Fruit fly (Drosophila melanogaster) whole organism, adult: ENCODE measurements around the gene CG11584.

Source experiments
- CG11617 ChIP-seq: fragments of 200-800 bp; sonication (Bioruptor generic); optimal IDR thresholded peaks from 2 replicates; lab custom pipeline; 2017; ENCODE audit warnings: mild to moderate bottlenecking, missing biosample characterization, missing genetic modification reagents, missing genetic modification characterization
- CG12768 ChIP-seq: fragments of 200-800 bp; sonication (Bioruptor generic); optimal IDR thresholded peaks from 2 replicates; lab custom pipeline; 2017; ENCODE audit warnings: missing biosample characterization, missing genetic modification characterization, mild to moderate bottlenecking, moderate library complexity, missing genetic modification reagents
- CG14711 ChIP-seq: fragments of 200-800 bp; sonication (Bioruptor generic); optimal IDR thresholded peaks from 2 replicates; lab custom pipeline; 2018; ENCODE audit warnings: missing biosample characterization, mild to moderate bottlenecking, missing genetic modification characterization, moderate library complexity
- CG1620 ChIP-seq: fragments of 200-800 bp; sonication (Bioruptor generic); optimal IDR thresholded peaks from 2 replicates; lab custom pipeline; 2016; ENCODE audit warnings: missing biosample characterization, missing genetic modification characterization
- CG33017 ChIP-seq: fragments of 200-800 bp; sonication (Bioruptor generic); optimal IDR thresholded peaks from 2 replicates; lab custom pipeline; 2018; ENCODE audit warnings: missing biosample characterization, mild to moderate bottlenecking, missing genetic modification characterization, moderate library complexity
- CG5204 ChIP-seq: fragments of 200-800 bp; sonication (Bioruptor generic); optimal IDR thresholded peaks from 2 replicates; lab custom pipeline; 2016; ENCODE audit warnings: missing biosample characterization, missing genetic modification characterization
- CG7045 ChIP-seq: fragments of 200-800 bp; sonication (Bioruptor generic); optimal IDR thresholded peaks from 2 replicates; lab custom pipeline; 2017; ENCODE audit warnings: missing biosample characterization, mild to moderate bottlenecking, missing genetic modification characterization
- CG7101 ChIP-seq: fragments of 200-800 bp; sonication (Bioruptor generic); optimal IDR thresholded peaks from 2 replicates; lab custom pipeline; 2018; ENCODE audit warnings: missing biosample characterization, mild to moderate bottlenecking, missing genetic modification characterization, moderate library complexity
- Clk ChIP-seq: fragments of 200-800 bp; sonication (Bioruptor generic); optimal IDR thresholded peaks from 2 replicates; lab custom pipeline; 2017; ENCODE audit warnings: missing biosample characterization, missing genetic modification characterization
- Crg-1 ChIP-seq: fragments of 200-800 bp; sonication (Bioruptor generic); optimal IDR thresholded peaks from 2 replicates; lab custom pipeline; 2016; ENCODE audit warnings: missing biosample characterization, missing genetic modification characterization
- Hr96 ChIP-seq: fragments of 200-800 bp; sonication (Bioruptor generic); optimal IDR thresholded peaks from 2 replicates; lab custom pipeline; 2016; ENCODE audit warnings: missing biosample characterization, missing genetic modification characterization
- Mnt ChIP-seq: fragments of 200-800 bp; sonication (Bioruptor generic); optimal IDR thresholded peaks from 2 replicates; lab custom pipeline; 2016; ENCODE audit warnings: missing biosample characterization, mild to moderate bottlenecking, missing genetic modification characterization
- bab1 ChIP-seq: fragments of 200-800 bp; sonication (Bioruptor generic); optimal IDR thresholded peaks from 3 replicates; lab custom pipeline; 2019; ENCODE audit warnings: missing biosample characterization, mild to moderate bottlenecking, missing genetic modification characterization, moderate library complexity
- cic ChIP-seq: fragments of 200-800 bp; sonication (Bioruptor generic); optimal IDR thresholded peaks from 2 replicates; lab custom pipeline; 2017; ENCODE audit warnings: missing biosample characterization, mild to moderate bottlenecking, missing genetic modification characterization, moderate library complexity
- cnc ChIP-seq, 2 experiments: fragments of >200 bp; optimal IDR thresholded peaks; 2 replicates each; lab custom pipeline; 2017
- kay ChIP-seq: fragments of 200-800 bp; sonication (Bioruptor generic); peaks from one replicate; lab custom pipeline; 2016; ENCODE audit warnings: missing biosample characterization, missing genetic modification characterization, borderline replicate concordance
- ovo ChIP-seq: fragments of 200-800 bp; sonication (Bioruptor generic); optimal IDR thresholded peaks from 2 replicates; lab custom pipeline; 2016; ENCODE audit warnings: missing biosample characterization, missing genetic modification characterization
- pad ChIP-seq: fragments of 200-800 bp; sonication (Bioruptor generic); optimal IDR thresholded peaks from 3 replicates; lab custom pipeline; 2017; ENCODE audit warnings: missing biosample characterization, missing genetic modification characterization, mild to moderate bottlenecking, moderate library complexity, missing genetic modification reagents
- tj ChIP-seq: fragments of 200-800 bp; sonication (Bioruptor generic); optimal IDR thresholded peaks from 3 replicates; lab custom pipeline; 2017; ENCODE audit warnings: missing biosample characterization, mild to moderate bottlenecking, missing genetic modification characterization, moderate library complexity
- toe ChIP-seq: fragments of 200-800 bp; sonication (Bioruptor generic); optimal IDR thresholded peaks from 2 replicates; lab custom pipeline; 2016; ENCODE audit warnings: missing biosample characterization, missing genetic modification characterization

CG11584 gene

DNA sequence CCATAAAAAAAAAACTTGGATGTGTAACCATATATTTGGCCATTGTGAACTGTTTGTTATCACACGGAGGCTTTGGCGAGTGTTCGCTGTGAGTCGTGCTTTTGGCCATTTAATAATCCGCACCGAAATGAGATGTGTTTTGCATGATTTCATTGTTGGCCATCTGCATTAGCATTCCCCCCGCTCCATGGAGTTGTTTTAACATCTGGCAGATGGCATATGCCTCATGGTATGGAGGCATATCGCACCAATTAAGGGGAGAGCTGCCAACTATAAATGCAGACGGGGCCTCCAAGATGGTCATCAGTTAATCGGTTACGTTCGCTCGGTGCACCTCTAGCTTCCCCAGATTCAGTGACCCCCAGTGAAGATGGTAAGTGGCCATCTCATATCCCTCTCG is at the start of gene CG11584:
TSS of gene CG11584 (plus strand) at position 301 of the 400 bp plus-strand sequence.
- no peak for TF ChIP-seq ovo (GFP tag; lab: Kevin White, UChicago)
- no peak for TF ChIP-seq tj (GFP tag; lab: Kevin White, UChicago)
- no peak for TF ChIP-seq Hr96
- TF ChIP-seq CG7101 (tag; lab: Kevin White, UChicago): no peak

DNA sequence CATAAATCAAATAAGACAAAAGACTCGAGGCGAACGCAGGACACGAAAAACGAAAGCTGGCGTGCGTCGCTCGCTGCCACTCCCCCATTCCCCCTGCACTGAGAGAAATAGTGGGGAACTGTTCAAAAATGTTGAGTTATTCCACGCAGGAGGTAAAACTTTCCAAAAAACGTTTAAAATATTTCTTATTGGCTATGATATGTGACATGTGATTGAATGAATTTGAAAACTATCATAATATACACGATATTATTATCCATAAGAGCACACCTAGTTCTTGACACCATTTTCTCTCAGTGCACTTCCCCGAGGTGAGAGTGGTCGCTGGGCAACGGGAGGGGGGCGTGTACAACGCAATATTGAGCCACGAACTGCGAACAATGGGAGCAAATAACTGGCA is 46.9 kb upstream of the CG11584 start:
- TF ChIP-seq Mnt (GFP tag; lab: Kevin White, UChicago) (no peak), Crg-1 (no peak)

DNA sequence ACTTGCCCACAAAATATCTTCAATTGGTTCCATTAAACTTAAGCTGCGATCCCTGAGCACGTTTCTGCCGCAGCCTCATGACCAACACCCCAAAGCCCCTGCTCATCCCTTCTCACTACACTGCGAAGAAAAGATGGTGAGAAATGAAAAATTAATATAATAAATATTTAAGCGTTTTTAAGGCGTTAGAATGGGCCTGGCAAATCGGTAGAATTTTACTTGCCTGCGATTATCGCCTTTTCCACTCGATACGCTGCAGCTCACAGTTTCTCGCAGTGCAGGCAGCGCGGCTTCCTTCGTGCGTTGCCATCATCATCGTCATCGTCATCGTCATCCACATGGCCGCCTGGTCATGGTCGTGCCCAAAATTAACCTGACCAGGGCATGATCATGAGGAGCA is 32.7 kb upstream of the CG11584 start:
- TF ChIP-seq Crg-1 (no peak), CG11617 (GFP tag; lab: Kevin White, UChicago) (no peak), cnc (optimal IDR thresholded peaks at IDR 0.05; lab: Kevin White, UChicago) (no peak), CG7045 (GFP tag; lab: Kevin White, UChicago) (no peak), ovo (GFP tag; lab: Kevin White, UChicago) (no peak), CG7101 (tag; lab: Kevin White, UChicago) (no peak), CG5204 (GFP tag; lab: Kevin White, UChicago) (no peak), pad (GFP tag; lab: Kevin White, UChicago) (no peak), kay (GFP tag; lab: Kevin White, UChicago) (no peak)

DNA sequence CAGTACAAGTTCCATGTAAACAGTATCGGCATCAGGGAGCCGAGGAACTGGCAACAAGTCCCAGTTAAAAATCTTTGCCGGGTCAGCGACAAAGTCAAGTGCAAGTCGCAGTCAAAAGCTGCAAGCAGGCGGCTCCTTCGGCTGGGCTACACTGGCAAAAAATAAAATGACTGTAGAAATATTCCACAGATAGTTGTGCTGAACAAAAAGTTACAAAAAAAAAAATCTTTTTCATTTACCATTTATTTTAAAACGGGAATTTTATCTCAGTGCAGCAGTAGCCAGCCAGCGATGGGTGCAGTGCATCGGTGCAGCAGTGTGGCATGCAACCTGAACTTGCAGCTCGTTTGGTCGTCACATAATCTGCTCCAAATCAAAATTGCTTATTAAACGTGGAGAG is 31.5 kb upstream of the CG11584 start:
- TF ChIP-seq Hr96: no peak
- TF ChIP-seq kay (GFP tag; lab: Kevin White, UChicago): no peak
- no peak for TF ChIP-seq cic (GFP tag; lab: Kevin White, UChicago)
- TF ChIP-seq tj (GFP tag; lab: Kevin White, UChicago): no peak
- no peak for TF ChIP-seq CG33017 (tag; lab: Kevin White, UChicago)
- TF ChIP-seq CG7045 (GFP tag; lab: Kevin White, UChicago): no peak
- TF ChIP-seq CG11617 (GFP tag; lab: Kevin White, UChicago): no peak
- no peak for TF ChIP-seq CG5204 (GFP tag; lab: Kevin White, UChicago)
- no peak for TF ChIP-seq ovo (GFP tag; lab: Kevin White, UChicago)
- TF ChIP-seq Clk (GFP tag; lab: Kevin White, UChicago): no peak

DNA sequence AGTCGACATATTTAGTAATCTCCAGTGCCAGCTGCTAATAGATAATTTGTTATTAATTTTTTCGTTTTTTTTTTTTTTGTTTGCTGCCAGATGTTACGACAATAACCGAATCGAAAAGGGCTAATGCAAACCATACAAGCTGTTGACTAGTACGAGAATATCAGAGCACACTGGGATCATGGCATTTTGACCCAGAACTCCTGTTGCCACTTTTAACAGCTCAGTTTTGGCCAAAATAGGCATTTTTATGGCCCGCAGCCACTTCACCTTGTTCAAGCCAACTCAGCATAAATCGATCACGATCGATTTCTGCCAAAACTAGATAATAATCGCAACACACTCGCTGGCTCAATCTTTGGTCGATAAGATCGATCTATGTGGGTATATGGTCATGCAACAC is 28.9 kb upstream of the CG11584 start, which contains the start of gene CG12479:
TSS of gene CG12479 (minus strand) at position 101 of the 400 bp plus-strand sequence.
- TF ChIP-seq toe (GFP tag; lab: Kevin White, UChicago) (no peak), cnc (optimal IDR thresholded peaks at IDR 0.05; lab: Kevin White, UChicago) (no peak), CG33017 (tag; lab: Kevin White, UChicago) (no peak), CG14711 (tag; lab: Kevin White, UChicago) (no peak), CG5204 (GFP tag; lab: Kevin White, UChicago) (no peak), kay (GFP tag; lab: Kevin White, UChicago) (no peak)

DNA sequence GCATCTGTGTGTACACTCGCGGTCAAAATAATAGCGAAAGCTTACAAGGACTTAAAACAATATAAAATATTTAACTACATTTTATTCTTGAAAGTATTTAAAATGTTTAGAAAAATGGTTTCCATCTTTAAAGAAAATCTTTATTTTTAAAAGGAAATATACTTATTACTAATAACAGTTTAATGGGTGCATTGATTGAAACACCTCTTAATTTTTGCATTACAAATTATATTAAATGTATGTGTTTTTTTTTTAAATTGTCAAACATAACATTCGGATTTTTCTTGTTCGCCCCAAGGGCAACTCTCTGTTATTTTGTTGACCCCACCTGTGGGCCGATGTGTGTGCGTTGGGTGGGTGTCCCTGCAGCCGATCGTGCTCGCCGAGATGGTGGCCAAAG is 27.1 kb upstream of the CG11584 start:
- TF ChIP-seq cnc (optimal IDR thresholded peaks at IDR 0.05; lab: Kevin White, UChicago) (no peak), Mnt (GFP tag; lab: Kevin White, UChicago) (no peak), cic (GFP tag; lab: Kevin White, UChicago) (no peak), toe (GFP tag; lab: Kevin White, UChicago) (no peak), CG1620 (GFP tag; lab: Kevin White, UChicago) (no peak), tj (GFP tag; lab: Kevin White, UChicago) (no peak), ovo (GFP tag; lab: Kevin White, UChicago) (no peak), CG33017 (tag; lab: Kevin White, UChicago) (no peak), kay (GFP tag; lab: Kevin White, UChicago) (no peak), Crg-1 (no peak), CG7101 (tag; lab: Kevin White, UChicago) (no peak), pad (GFP tag; lab: Kevin White, UChicago) (no peak), CG14711 (tag; lab: Kevin White, UChicago) (no peak), Hr96 (no peak)

DNA sequence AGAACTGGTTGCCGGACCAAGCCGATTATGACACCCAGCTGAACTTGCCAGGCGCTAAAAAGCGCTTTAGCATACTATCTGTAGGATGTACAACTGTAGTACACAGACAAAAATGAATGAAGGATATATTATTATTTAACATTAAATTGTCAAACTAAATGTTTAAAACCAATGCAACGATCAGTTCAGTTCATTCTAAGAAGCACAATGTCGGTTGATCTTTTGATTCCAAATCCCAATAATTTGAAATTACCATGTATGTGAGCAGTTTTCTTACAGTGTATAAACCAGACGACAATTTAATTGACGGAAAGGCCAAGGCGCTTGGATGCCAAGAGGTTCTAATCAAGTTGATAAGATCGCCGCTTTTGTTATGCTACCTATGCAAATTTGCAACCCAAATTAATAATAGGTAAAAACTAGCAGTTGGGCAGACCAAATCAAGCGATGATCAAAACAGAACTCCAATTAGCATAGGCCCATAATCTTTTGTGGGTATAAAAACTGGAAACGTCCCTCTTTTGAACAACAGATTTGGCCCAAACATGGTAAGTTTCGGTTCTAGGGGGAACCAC is 11.7 kb upstream of the CG11584 start, which contains the start of gene CG12480:
TSS of gene CG12480 (plus strand) at position 525 of the 575 bp plus-strand sequence.
- TF ChIP-seq Clk (GFP tag; lab: Kevin White, UChicago): no peak
- no peak for TF ChIP-seq CG7101 (tag; lab: Kevin White, UChicago)
- TF ChIP-seq CG7045 (GFP tag; lab: Kevin White, UChicago): no peak
- TF ChIP-seq pad (GFP tag; lab: Kevin White, UChicago): no peak
- no peak for TF ChIP-seq cnc (optimal IDR thresholded peaks at IDR 0.05; lab: Kevin White, UChicago)
- TF ChIP-seq tj (GFP tag; lab: Kevin White, UChicago): no peak

DNA sequence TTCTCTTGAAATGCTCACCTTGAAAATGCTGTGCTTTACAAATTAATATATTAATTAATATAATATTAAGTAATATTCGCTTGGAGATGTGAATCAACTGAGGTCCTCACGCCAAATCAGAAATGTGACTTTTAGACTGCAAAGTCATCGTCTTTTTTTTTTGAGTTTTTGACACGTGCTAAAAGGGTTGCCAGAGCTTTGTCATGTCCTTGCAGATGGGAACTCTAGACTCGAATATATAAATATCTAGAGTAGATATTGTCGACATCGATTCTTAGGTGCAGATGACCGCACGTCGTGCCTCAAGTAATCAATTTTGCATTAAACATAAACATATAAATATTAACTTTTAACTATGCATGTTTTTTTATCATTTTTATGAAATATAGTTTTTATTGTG is 8.3 kb upstream of the CG11584 start, which contains the start of gene betaNACtes1:
TSS of gene betaNACtes1 (minus strand) at position 101 of the 400 bp plus-strand sequence.
- TF ChIP-seq CG12768 (GFP tag; lab: Kevin White, UChicago) (no peak), CG7101 (tag; lab: Kevin White, UChicago) (no peak), Mnt (GFP tag; lab: Kevin White, UChicago) (no peak), CG1620 (GFP tag; lab: Kevin White, UChicago) (no peak), pad (GFP tag; lab: Kevin White, UChicago) (no peak), Crg-1 (no peak), tj (GFP tag; lab: Kevin White, UChicago) (no peak), Hr96 (no peak), CG5204 (GFP tag; lab: Kevin White, UChicago) (no peak), kay (GFP tag; lab: Kevin White, UChicago) (no peak), CG33017 (tag; lab: Kevin White, UChicago) (no peak), bab1 (GFP tag; lab: Kevin White, UChicago) (no peak), CG11617 (GFP tag; lab: Kevin White, UChicago) (no peak), toe (GFP tag; lab: Kevin White, UChicago) (no peak)
